Worm (Caenorhabditis elegans) whole organism, L4 larva: ENCODE results near the gene K07F5.14.

Experiments
- D1046.2 ChIP-seq: fragments of 200-800 bp; sonication (Bioruptor generic); IDR thresholded peaks from 2 replicates; pipeline ENCODE4 v1.3.6; 2022; ENCODE audit warnings: missing genetic modification characterization, missing compliant biosample characterization
- F10B5.3 ChIP-seq: sonication (generic microtip); optimal IDR thresholded peaks from 2 replicates; lab custom pipeline; 2016; ENCODE audit warnings: mild to moderate bottlenecking, missing genetic modification characterization, missing compliant biosample characterization
- F37D6.2 ChIP-seq: sonication (generic microtip); optimal IDR thresholded peaks from 2 replicates; lab custom pipeline; 2016; ENCODE audit warnings: mild to moderate bottlenecking, missing genetic modification characterization, missing compliant biosample characterization
- F44E2.7 ChIP-seq: fragments of 200-800 bp; sonication (Bioruptor generic); IDR thresholded peaks from 2 replicates; pipeline ENCODE4 v2.1.2; 2022; ENCODE audit warnings: missing genetic modification characterization, missing compliant biosample characterization
- F49E8.2 ChIP-seq: sonication (generic microtip); optimal IDR thresholded peaks from 2 replicates; lab custom pipeline; 2016; ENCODE audit warnings: missing compliant biosample characterization, mild to moderate bottlenecking, missing genetic modification characterization, borderline replicate concordance
- R02D3.7 ChIP-seq: fragments of 150-350 bp; sonication (generic microtip); optimal IDR thresholded peaks from 3 replicates; lab custom pipeline; 2014; ENCODE audit warnings: missing biosample characterization, missing genetic modification characterization
- T20F7.1 ChIP-seq: fragments of 200-800 bp; sonication (Bioruptor generic); optimal IDR thresholded peaks from 2 replicates; lab custom pipeline; 2018; ENCODE audit warnings: mild to moderate bottlenecking, missing genetic modification characterization, missing compliant biosample characterization
- Y48G9A.11 ChIP-seq: fragments of 200-800 bp; sonication (Bioruptor generic); IDR thresholded peaks from 2 replicates; pipeline ENCODE4 v1.3.6; 2022; ENCODE audit warnings: missing genetic modification reagents, missing genetic modification characterization, missing compliant biosample characterization
- ZK546.5 ChIP-seq, 2 experiments: sonication (generic microtip); optimal IDR thresholded peaks; 2 replicates each; lab custom pipeline; 2017; ENCODE audit warnings: missing biosample characterization in 2 of 2, missing genetic modification characterization in 2 of 2
- aha-1 ChIP-seq: fragments of 150-350 bp; peaks from one replicate; lab custom pipeline; 2014; ENCODE audit warnings: missing biosample characterization, missing genetic modification characterization
- aly-2 ChIP-seq: sonication (generic microtip); optimal IDR thresholded peaks from 2 replicates; lab custom pipeline; 2018; ENCODE audit warnings: missing biosample characterization, missing genetic modification characterization
- ceh-20 ChIP-seq: fragments of 200-800 bp; sonication (Bioruptor generic); IDR thresholded peaks from 2 replicates; pipeline ENCODE4 v1.3.6; 2022; ENCODE audit warnings: missing genetic modification reagents, missing genetic modification characterization, missing compliant biosample characterization
- ceh-82 ChIP-seq: sonication (generic microtip); optimal IDR thresholded peaks from 2 replicates; lab custom pipeline; 2017; ENCODE audit warnings: missing biosample characterization, missing genetic modification characterization
- ces-1 ChIP-seq: fragments of 150-350 bp; sonication (generic microtip); optimal IDR thresholded peaks from 4 replicates; lab custom pipeline; 2014; ENCODE audit warnings: missing biosample characterization, missing genetic modification reagents, missing genetic modification characterization
- cey-2 ChIP-seq: sonication (generic microtip); optimal IDR thresholded peaks from 3 replicates; lab custom pipeline; 2017; ENCODE audit warnings: missing genetic modification characterization, mild to moderate bottlenecking, missing compliant biosample characterization, antibody characterized with exemption, borderline replicate concordance; ENCODE audit not compliant: insufficient read depth
- dmd-6 ChIP-seq: fragments of 200-800 bp; sonication (Bioruptor generic); IDR thresholded peaks from 2 replicates; pipeline ENCODE4 v1.3.6; 2022; ENCODE audit warnings: missing genetic modification reagents, missing genetic modification characterization, missing compliant biosample characterization
- dve-1 ChIP-seq: sonication (generic microtip); optimal IDR thresholded peaks from 2 replicates; lab custom pipeline; 2017; ENCODE audit warnings: antibody characterized with exemption, mild to moderate bottlenecking, missing genetic modification characterization, missing compliant biosample characterization; ENCODE audit not compliant: insufficient read depth
- egl-27 ChIP-seq: sonication (generic microtip); optimal IDR thresholded peaks from 3 replicates; lab custom pipeline; 2017; ENCODE audit warnings: missing biosample characterization, missing genetic modification reagents, missing genetic modification characterization
- hif-1 ChIP-seq, 2 experiments: sonication (generic microtip); optimal IDR thresholded peaks; 2 replicates each; lab custom pipeline; 2016 to 2017; ENCODE audit warnings: missing compliant biosample characterization in 2 of 2, missing genetic modification characterization in 2 of 2, missing genetic modification reagents in 2 of 2, missing genotype in 2 of 2, mild to moderate bottlenecking in 1 of 2
- hlh-11 ChIP-seq: fragments of 200-800 bp; sonication (Bioruptor generic); optimal IDR thresholded peaks from 2 replicates; lab custom pipeline; 2018; ENCODE audit warnings: mild to moderate bottlenecking, missing genetic modification characterization, missing compliant biosample characterization
- hlh-30 ChIP-seq: sonication (generic microtip); optimal IDR thresholded peaks from 2 replicates; lab custom pipeline; 2017; ENCODE audit warnings: antibody characterized with exemption, mild to moderate bottlenecking, missing genetic modification characterization, missing compliant biosample characterization; ENCODE audit not compliant: insufficient read depth
- hmg-1.1 ChIP-seq: fragments of 200-800 bp; sonication (Bioruptor generic); IDR thresholded peaks from 2 replicates; pipeline ENCODE4 v1.3.6; 2022; ENCODE audit warnings: missing genetic modification reagents, missing genetic modification characterization, missing compliant biosample characterization
- lin-1 ChIP-seq: fragments of 200-800 bp; sonication (Bioruptor generic); IDR thresholded peaks from 2 replicates; pipeline ENCODE4 v1.3.6; 2022; ENCODE audit warnings: missing genetic modification reagents, missing genetic modification characterization, missing compliant biosample characterization
- lin-13 ChIP-seq: fragments of 150-350 bp; optimal IDR thresholded peaks from 2 replicates; lab custom pipeline; 2014; ENCODE audit warnings: missing biosample characterization, missing genetic modification reagents, missing genetic modification characterization
- lin-29 ChIP-seq: fragments of 200-800 bp; sonication (Bioruptor generic); IDR thresholded peaks from 2 replicates; pipeline ENCODE4 v1.3.6; 2022; ENCODE audit warnings: missing genetic modification reagents, missing genetic modification characterization, missing compliant biosample characterization
- lin-38 ChIP-seq: fragments of 200-800 bp; sonication (Bioruptor generic); IDR thresholded peaks from 2 replicates; pipeline ENCODE4 v1.3.6; 2022; ENCODE audit warnings: missing genetic modification reagents, missing genetic modification characterization, missing compliant biosample characterization
- madf-5 ChIP-seq, 2 experiments: fragments of 200-800 bp; sonication (Bioruptor generic); IDR thresholded peaks; 2 replicates each; pipeline ENCODE4 v1.3.6; 2022; ENCODE audit warnings: missing compliant biosample characterization in 2 of 2, missing genetic modification characterization in 2 of 2
- madf-9 ChIP-seq: fragments of 200-800 bp; sonication (Bioruptor generic); conservative IDR thresholded peaks from 2 replicates; pipeline ENCODE4 v1.3.6; 2022; ENCODE audit warnings: missing genetic modification reagents, missing genetic modification characterization, missing compliant biosample characterization
- mdl-1 ChIP-seq, 2 experiments: fragments of 150-350 bp in 1 of 2; sonication (generic microtip) in 1 of 2; optimal IDR thresholded peaks; 2 replicates each; lab custom pipeline; 2014 to 2017; ENCODE audit warnings: missing biosample characterization in 2 of 2, missing genetic modification characterization in 2 of 2
- mep-1 ChIP-seq: fragments of 150-350 bp; sonication (generic microtip); optimal IDR thresholded peaks from 3 replicates; lab custom pipeline; 2014; ENCODE audit warnings: missing biosample characterization, missing genetic modification characterization
- mes-2 ChIP-seq: sonication (generic microtip); optimal IDR thresholded peaks from 2 replicates; lab custom pipeline; 2016; ENCODE audit warnings: missing genotype, mild to moderate bottlenecking, missing genetic modification characterization, missing compliant biosample characterization; ENCODE audit not compliant: poor library complexity, severe bottlenecking
- mxl-3 ChIP-seq: fragments of 200-800 bp; sonication (Bioruptor generic); optimal IDR thresholded peaks from 2 replicates; lab custom pipeline; 2018; ENCODE audit warnings: mild to moderate bottlenecking, missing genetic modification characterization, missing compliant biosample characterization
- nhr-10 ChIP-seq: fragments of 150-350 bp; optimal IDR thresholded peaks from 2 replicates; lab custom pipeline; 2014; ENCODE audit warnings: missing biosample characterization, missing genetic modification characterization
- nhr-102 ChIP-seq: sonication (generic microtip); optimal IDR thresholded peaks from 2 replicates; lab custom pipeline; 2016; ENCODE audit warnings: mild to moderate bottlenecking, missing genetic modification characterization, moderate library complexity, missing compliant biosample characterization
- nhr-11 ChIP-seq: fragments of 150-350 bp; optimal IDR thresholded peaks from 2 replicates; lab custom pipeline; 2014; ENCODE audit warnings: missing biosample characterization, missing genetic modification characterization
- nhr-111 ChIP-seq: fragments of 200-800 bp; sonication (Bioruptor generic); optimal IDR thresholded peaks from 2 replicates; lab custom pipeline; 2018; ENCODE audit warnings: mild to moderate bottlenecking, missing genetic modification characterization, missing compliant biosample characterization
- nhr-28 ChIP-seq: fragments of 150-350 bp; optimal IDR thresholded peaks from 2 replicates; lab custom pipeline; 2014; ENCODE audit warnings: missing biosample characterization, missing genetic modification characterization
- nhr-48 ChIP-seq: sonication (generic microtip); optimal IDR thresholded peaks from 2 replicates; lab custom pipeline; 2016; ENCODE audit warnings: mild to moderate bottlenecking, missing genetic modification characterization, missing compliant biosample characterization
- nhr-6 ChIP-seq: fragments of 150-350 bp; optimal IDR thresholded peaks from 2 replicates; lab custom pipeline; 2014; ENCODE audit warnings: missing biosample characterization, missing genetic modification characterization
- nhr-77 ChIP-seq: fragments of 150-350 bp; optimal IDR thresholded peaks from 2 replicates; lab custom pipeline; 2014; ENCODE audit warnings: missing biosample characterization, missing genetic modification characterization
- pqm-1 ChIP-seq: sonication (generic microtip); optimal IDR thresholded peaks from 2 replicates; lab custom pipeline; 2017; ENCODE audit warnings: missing biosample characterization, missing genetic modification characterization
- rbr-2 ChIP-seq: sonication (generic microtip); optimal IDR thresholded peaks from 2 replicates; lab custom pipeline; 2016; ENCODE audit warnings: missing genotype, missing genetic modification characterization, missing compliant biosample characterization
- set-16 ChIP-seq: fragments of 200-800 bp; sonication (Bioruptor generic); IDR thresholded peaks from 2 replicates; pipeline ENCODE4 v1.3.6; 2022; ENCODE audit warnings: missing genetic modification reagents, missing genetic modification characterization, missing compliant biosample characterization
- tra-1 ChIP-seq: fragments of 200-800 bp; sonication (Bioruptor generic); IDR thresholded peaks from 2 replicates; pipeline ENCODE4 v1.3.6; 2022; ENCODE audit warnings: missing genetic modification reagents, missing genetic modification characterization, missing compliant biosample characterization
- unc-39 ChIP-seq: sonication (generic microtip); optimal IDR thresholded peaks from 2 replicates; lab custom pipeline; 2017; ENCODE audit warnings: missing biosample characterization, missing genetic modification characterization
- unc-62 ChIP-seq, 3 experiments: fragments of 150-350 bp in 1 of 3; sonication (generic microtip); optimal IDR thresholded peaks in 2 of 3; peaks in 1 of 3; 1 replicate in 1 of 3; 2 replicates in 2 of 3; lab custom pipeline; 2014 to 2017; ENCODE audit warnings: missing biosample characterization in 3 of 3, missing genetic modification characterization in 3 of 3, missing genetic modification reagents in 3 of 3, missing genotype in 1 of 3
- vab-7 ChIP-seq: fragments of 200-800 bp; sonication (Bioruptor generic); IDR thresholded peaks from 2 replicates; pipeline ENCODE4 v1.3.6; 2022; ENCODE audit warnings: missing genetic modification reagents, missing genetic modification characterization, missing compliant biosample characterization
- zfp-3 ChIP-seq: fragments of 200-800 bp; sonication (Bioruptor generic); conservative IDR thresholded peaks from 2 replicates; pipeline ENCODE4 v1.3.6; 2022; ENCODE audit warnings: missing genetic modification reagents, missing genetic modification characterization, missing compliant biosample characterization
- ztf-11 ChIP-seq: fragments of 150-350 bp; optimal IDR thresholded peaks from 2 replicates; lab custom pipeline; 2014; ENCODE audit warnings: missing biosample characterization, missing genetic modification characterization

Gene K07F5.14

ce11 chrIV:9872786-9873185, 10.8 kb downstream of the K07F5.14 start (continued):
- TF ChIP-seq nhr-111 (no peak), madf-9 (no peak), R02D3.7 (no peak), pqm-1 (tag; lab: Kevin White, UChicago) (peak; percentile 69), ces-1 (no peak), mdl-1 (tag; optimal IDR thresholded peaks at IDR 0.05; lab: Kevin White, UChicago) (peak in 1 of 2 experiments; percentile 44), mxl-3 (GFP tag; lab: Kevin White, UChicago) (no peak), Y48G9A.11 (no peak), lin-13 (no peak), lin-38 (GFP tag; lab: Robert Waterston, UW) (no peak), hmg-1.1 (no peak), mes-2 (peak; percentile 9), aly-2 (tag; lab: Kevin White, UChicago) (no peak)
- TF ChIP-seq, all 104 proteins: peak for 12

ce11 chrIV:9873837-9874236, 11.8 kb downstream of the K07F5.14 start:
- TF ChIP-seq nhr-6 (tag; lab: Kevin White, UChicago) (peak; percentile 15), mep-1 (tag; lab: Kevin White, UChicago) (peak; percentile 66), nhr-10 (tag; lab: Kevin White, UChicago) (no peak), T20F7.1 (GFP tag; lab: Kevin White, UChicago) (peak; percentile 26), dmd-6 (GFP tag; lab: Robert Waterston, UW) (peak; percentile 61), F10B5.3 (no peak), tra-1 (GFP tag; lab: Robert Waterston, UW) (no peak), mxl-3 (GFP tag; lab: Kevin White, UChicago) (peak; percentile 71), cey-2 (no peak), lin-1 (peak; percentile 30; the same call in 1 of the 2 replicates), nhr-11 (tag; lab: Kevin White, UChicago) (peak; percentile 53), ceh-20 (GFP tag; lab: Robert Waterston, UW) (peak; percentile 9; the same call in 1 of the 2 replicates), mes-2 (peak; percentile 37), F44E2.7 (GFP tag; lab: Robert Waterston, UW) (no peak), mdl-1 (tag; optimal IDR thresholded peaks at IDR 0.05; lab: Kevin White, UChicago) (peak; percentile 26 to 55), unc-62 (GFP tag; optimal IDR thresholded peaks at IDR 0.05 in 1 of 2; lab: Kevin White, UChicago) (peak in 1 of 2 experiments; percentile 14), unc-62 (tag; optimal IDR thresholded peaks at IDR 0.05; lab: Kevin White, UChicago) (no peak), set-16 (GFP tag; lab: Robert Waterston, UW) (no peak), F49E8.2 (no peak), hif-1 (tag; optimal IDR thresholded peaks at IDR 0.05; lab: Kevin White, UChicago) (peak in 1 of 2 experiments; percentile 8), nhr-28 (tag; lab: Kevin White, UChicago) (peak; percentile 39), lin-29 (GFP tag; lab: Robert Waterston, UW) (no peak), unc-39 (tag; lab: Kevin White, UChicago) (no peak), egl-27 (tag; lab: Kevin White, UChicago) (no peak), ZK546.5 (tag; optimal IDR thresholded peaks at IDR 0.05; lab: Kevin White, UChicago) (no peak), hlh-11 (tag; lab: Kevin White, UChicago) (peak; percentile 71), pqm-1 (tag; lab: Kevin White, UChicago) (peak; percentile 9), F37D6.2 (tag; lab: Kevin White, UChicago) (no peak), dve-1 (tag; lab: Kevin White, UChicago) (peak; percentile 37), nhr-48 (peak; percentile 60), ztf-11 (no peak), lin-13 (peak; percentile 13), vab-7 (GFP tag; lab: Robert Waterston, UW) (no peak), hmg-1.1 (peak; percentile 56; the same call in 1 of the 2 replicates), ceh-82 (tag; lab: Kevin White, UChicago) (no peak), madf-5 (GFP tag; IDR thresholded peaks at IDR 0.05; lab: Robert Waterston, UW) (no peak), rbr-2 (peak; percentile 20), hlh-30 (tag; lab: Kevin White, UChicago) (peak; percentile 84), zfp-3 (GFP tag; lab: Robert Waterston, UW) (no peak), nhr-77 (tag; lab: Kevin White, UChicago) (peak; percentile 17), nhr-102 (no peak), aha-1 (tag; lab: Kevin White, UChicago) (peak; percentile 60), D1046.2 (GFP tag; lab: Robert Waterston, UW) (no peak)
